Worm (Caenorhabditis elegans) whole organism, young adult: Measurements from ENCODE around the gene kin-26.

Source experiments
- aptf-3 ChIP-seq: fragments of 200-800 bp; sonication (Bioruptor generic); IDR thresholded peaks from 2 replicates; pipeline ENCODE4 v1.3.6; 2022; ENCODE audit warnings: missing genetic modification characterization, missing compliant biosample characterization
- sea-2 ChIP-seq: fragments of 200-800 bp; sonication (Bioruptor generic); IDR thresholded peaks from 2 replicates; pipeline ENCODE4 v1.3.6; 2022; ENCODE audit warnings: missing genetic modification characterization, missing compliant biosample characterization

- TF ChIP-seq sea-2 (GFP tag; lab: Robert Waterston, UW) (no peak), aptf-3 (GFP tag; lab: Robert Waterston, UW) (no peak)
Measured at ce11 chrIV:7917881-7918280, 40.2 kb upstream of the kin-26 start.
